Worm (Caenorhabditis elegans) whole organism, L4/young adult: ENCODE measurements around the gene T24E12.1.
"Not testable (repeated sequence)": the region's sequence is repeated elsewhere in the genome, so short reads cannot be mapped to it uniquely, and the experiment has no call there.

Experiments
- W03F9.2 ChIP-seq: fragments of 150-350 bp; optimal IDR thresholded peaks from 2 replicates; lab custom pipeline; 2014; ENCODE audit warnings: missing biosample characterization, missing genetic modification characterization
- dao-5 ChIP-seq: sonication (generic microtip); optimal IDR thresholded peaks from 2 replicates; lab custom pipeline; 2016; ENCODE audit warnings: missing genotype, missing genetic modification characterization, moderate library complexity, missing compliant biosample characterization
- him-1 ChIP-seq: sonication (generic microtip); optimal IDR thresholded peaks from 2 replicates; lab custom pipeline; 2016; ENCODE audit warnings: missing genotype, missing genetic modification reagents, missing genetic modification characterization, missing compliant biosample characterization

The T24E12.1 gene

ce11 chrII:3785257-3785656 lies at the start of gene T24E12.1:
T24E12.1 (plus strand) TSS chrII:3785557.
- TF ChIP-seq dao-5 (no peak), W03F9.2 (tag; lab: Kevin White, UChicago) (no peak), him-1 (tag; lab: Kevin White, UChicago) (no peak)

ce11 chrII:3736893-3737375 lies 48.4 kb upstream of the T24E12.1 start, which contains the start of gene F12E12.6:
F12E12.6 (minus strand) TSS chrII:3736943.
- no peak for TF ChIP-seq W03F9.2 (tag; lab: Kevin White, UChicago)
- TF ChIP-seq dao-5, result no peak
- no peak for TF ChIP-seq him-1 (tag; lab: Kevin White, UChicago)

DNA sequence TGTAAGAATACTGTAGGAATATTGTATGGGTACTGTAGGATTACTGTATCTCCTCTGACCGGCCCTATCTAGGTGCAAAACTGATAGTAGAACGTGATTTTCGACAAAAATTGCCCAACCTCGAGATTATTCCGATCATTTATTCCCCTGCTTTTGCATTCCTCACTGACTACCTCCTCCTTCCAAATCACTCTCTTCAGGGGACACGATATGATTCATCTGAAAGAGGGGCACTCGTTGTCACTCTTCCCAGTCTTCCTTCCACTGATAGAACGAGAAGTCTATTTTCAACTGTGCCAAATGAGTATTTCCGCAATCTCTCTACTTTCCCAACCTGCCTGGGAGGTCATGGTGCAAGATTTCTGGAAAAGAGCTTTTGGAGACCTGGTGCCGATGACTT lies 45.7 kb upstream of the T24E12.1 start, which contains the start of gene F12E12.2:
TSS of gene F12E12.2 (plus strand) at position 301 of the 400 bp plus-strand sequence.
- no peak for TF ChIP-seq dao-5
- no peak for TF ChIP-seq him-1 (tag; lab: Kevin White, UChicago)
- no peak for TF ChIP-seq W03F9.2 (tag; lab: Kevin White, UChicago)

DNA sequence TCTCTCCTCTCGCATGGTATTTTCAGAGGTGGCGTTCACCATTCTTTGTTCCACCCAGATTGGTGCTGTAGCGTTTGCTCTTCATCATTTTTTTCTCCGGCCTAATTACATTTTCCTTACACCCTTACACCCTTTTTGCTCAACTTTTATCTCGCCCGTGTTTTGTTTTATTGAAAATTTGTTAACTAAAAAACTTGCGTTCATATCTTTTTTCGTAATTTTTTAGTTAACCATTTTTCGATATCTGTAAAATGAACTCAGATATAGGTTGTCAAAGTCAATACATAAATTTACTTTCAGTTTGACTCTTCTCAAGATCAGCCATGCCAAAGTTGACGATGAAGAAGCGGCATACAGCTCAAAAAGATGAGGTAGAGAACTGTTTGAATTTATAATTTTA lies 43.8 kb upstream of the T24E12.1 start, which contains the start of gene F12E12.1:
TSS of gene F12E12.1 (plus strand) at position 301 of the 400 bp plus-strand sequence.
- TF ChIP-seq W03F9.2 (tag; lab: Kevin White, UChicago), result no peak
- no peak for TF ChIP-seq him-1 (tag; lab: Kevin White, UChicago)
- no peak for TF ChIP-seq dao-5

ce11 chrII:3743684-3744200 lies 41.6 kb upstream of the T24E12.1 start, which contains the start of gene nta-1:
nta-1 (minus strand) TSS chrII:3743814.
- TF ChIP-seq W03F9.2 (tag; lab: Kevin White, UChicago) (no peak), dao-5 (no peak)

- TF ChIP-seq him-1 (tag; lab: Kevin White, UChicago), result no peak
- TF ChIP-seq dao-5, result no peak
- TF ChIP-seq W03F9.2 (tag; lab: Kevin White, UChicago), result no peak
Observed at ce11 chrII:3747405-3747804, 38.0 kb upstream of the T24E12.1 start, which contains the start of gene fbxb-92. fbxb-92 (minus strand) TSS chrII:3747505.

ce11 chrII:3748719-3749118 lies 36.6 kb upstream of the T24E12.1 start, which contains the start of gene fbxb-90:
fbxb-90 (minus strand) TSS chrII:3748819.
- TF ChIP-seq him-1 (tag; lab: Kevin White, UChicago) (no peak), W03F9.2 (tag; lab: Kevin White, UChicago) (no peak), dao-5 (no peak)

DNA sequence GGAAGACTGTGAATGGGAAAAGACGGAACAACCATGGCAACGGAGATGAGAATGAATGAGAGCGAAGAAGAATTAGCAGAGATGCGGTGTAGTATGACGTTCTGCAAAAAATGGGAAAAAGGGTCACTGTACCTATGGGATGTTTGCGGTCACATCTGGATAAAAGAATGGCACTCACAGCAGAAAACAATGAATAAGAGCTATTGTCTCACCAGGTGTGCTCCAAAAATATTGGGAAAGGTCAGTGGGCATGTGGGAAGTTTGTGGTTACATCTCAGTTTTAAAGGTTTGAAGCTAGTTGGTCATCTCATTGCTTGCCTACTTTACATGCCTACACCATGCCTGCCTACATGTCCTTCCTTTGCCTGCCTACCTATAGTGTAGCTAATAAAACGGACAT lies 34.7 kb upstream of the T24E12.1 start, which contains the start of gene fbxb-91:
TSS of gene fbxb-91 (minus strand) at position 101 of the 400 bp plus-strand sequence.
- TF ChIP-seq dao-5 (no peak), W03F9.2 (tag; lab: Kevin White, UChicago) (no peak), him-1 (tag; lab: Kevin White, UChicago) (no peak)

DNA sequence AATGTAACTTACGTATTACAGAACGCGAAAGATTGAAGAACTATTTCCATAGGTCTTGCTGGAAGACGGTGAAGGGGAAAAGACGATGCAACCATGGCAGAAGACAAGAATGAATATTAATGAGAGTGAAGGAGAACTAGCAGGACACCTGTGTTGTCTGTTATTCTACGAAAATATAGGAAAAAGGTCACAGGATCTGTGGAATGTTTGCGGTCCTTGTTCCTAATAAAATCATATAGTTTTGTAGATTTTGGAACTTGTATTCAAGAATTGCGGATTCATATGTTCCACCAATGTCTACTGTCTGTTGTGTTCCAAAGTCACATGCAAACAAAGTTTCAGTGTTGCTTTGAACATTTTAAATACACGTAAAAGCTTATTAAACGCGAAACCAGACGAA lies 33.2 kb upstream of the T24E12.1 start, which contains the start of gene sdz-11:
TSS of gene sdz-11 (minus strand) at position 101 of the 400 bp plus-strand sequence.
- TF ChIP-seq him-1 (tag; lab: Kevin White, UChicago) (no peak), dao-5 (no peak)

- TF ChIP-seq him-1 (tag; lab: Kevin White, UChicago) (no peak), W03F9.2 (tag; lab: Kevin White, UChicago) (no peak), dao-5 (no peak)
Observed at ce11 chrII:3753598-3753997, 31.8 kb upstream of the T24E12.1 start, which contains the start of gene rcd-1. rcd-1 (plus strand) TSS chrII:3753898.

- no peak for TF ChIP-seq him-1 (tag; lab: Kevin White, UChicago)
- TF ChIP-seq W03F9.2 (tag; lab: Kevin White, UChicago), result no peak
- no peak for TF ChIP-seq dao-5
Observed at ce11 chrII:3757499-3757898, 27.9 kb upstream of the T24E12.1 start, which contains the start of gene srx-111. srx-111 (plus strand) TSS chrII:3757799.

DNA sequence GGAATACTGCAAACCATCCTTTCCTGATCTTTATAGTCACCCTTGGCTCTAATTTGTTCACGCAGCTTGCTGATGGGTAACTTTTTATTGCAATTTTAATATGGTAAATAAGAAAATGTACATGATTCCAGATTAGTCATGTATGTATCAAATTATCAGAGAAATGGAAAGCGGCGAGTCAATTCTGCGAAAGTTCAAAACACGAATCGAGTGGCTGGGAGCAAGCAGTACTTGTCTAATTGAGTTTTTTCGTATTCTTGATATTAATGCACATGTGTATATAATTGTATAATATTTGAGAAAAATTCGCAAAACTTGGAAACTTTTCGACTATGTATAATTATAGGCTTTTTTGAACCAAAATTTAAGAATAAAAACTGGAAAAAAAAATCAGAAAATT lies 26.3 kb upstream of the T24E12.1 start, which contains the start of gene T24E12.12:
TSS of gene T24E12.12 (plus strand) at position 281 of the 400 bp plus-strand sequence.
- TF ChIP-seq him-1 (tag; lab: Kevin White, UChicago) (no peak), W03F9.2 (tag; lab: Kevin White, UChicago) (no peak), dao-5 (no peak)

ce11 chrII:3761599-3761998 lies 23.8 kb upstream of the T24E12.1 start, which contains the start of gene T24E12.6:
T24E12.6 (minus strand) TSS chrII:3761699.
- TF ChIP-seq dao-5; him-1 (tag; lab: Kevin White, UChicago); W03F9.2 (tag; lab: Kevin White, UChicago): not testable (repeated sequence)

DNA sequence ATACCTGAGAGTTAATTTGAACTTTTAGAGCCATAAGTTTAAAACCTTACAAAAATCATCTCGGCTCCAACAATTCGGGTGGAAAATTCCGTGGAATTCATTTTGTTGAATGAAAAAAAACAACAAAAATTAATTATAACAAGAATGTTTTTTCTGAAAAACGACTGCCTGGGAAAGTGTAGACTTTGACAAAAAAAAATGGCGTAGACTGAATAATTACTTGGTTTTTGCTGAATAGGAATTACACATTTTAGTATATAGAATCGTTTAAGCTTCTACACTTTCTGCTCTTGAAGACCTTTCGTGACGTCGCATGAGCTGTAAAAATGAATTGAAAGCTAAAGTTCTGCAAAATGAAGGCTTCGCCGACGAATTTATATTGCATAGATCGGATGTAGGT lies 20.9 kb upstream of the T24E12.1 start, which contains the start of gene srx-112:
TSS of gene srx-112 (minus strand) at position 101 of the 400 bp plus-strand sequence.
- no peak for TF ChIP-seq W03F9.2 (tag; lab: Kevin White, UChicago)
- TF ChIP-seq him-1 (tag; lab: Kevin White, UChicago), result no peak
- no peak for TF ChIP-seq dao-5
